Worm (Caenorhabditis elegans) whole organism, young adult: ENCODE data around the gene Y116A8C.470.

Experiments used
- B0019.2 ChIP-seq: fragments of 200-800 bp; sonication (Bioruptor generic); conservative IDR thresholded peaks from 2 replicates; pipeline ENCODE4 v1.3.6; 2022; ENCODE audit warnings: missing genetic modification reagents, missing genetic modification characterization, missing compliant biosample characterization
- F22D6.2 ChIP-seq: sonication (generic microtip); optimal IDR thresholded peaks from 2 replicates; lab custom pipeline; 2016; ENCODE audit warnings: mild to moderate bottlenecking, missing genetic modification characterization, missing compliant biosample characterization
- F55B11.4 ChIP-seq: sonication (generic microtip); optimal IDR thresholded peaks from 2 replicates; lab custom pipeline; 2016; ENCODE audit warnings: missing compliant biosample characterization, missing genetic modification characterization, borderline replicate concordance; ENCODE audit not compliant: insufficient read depth
- K11D2.4 ChIP-seq: fragments of 200-800 bp; sonication (Bioruptor generic); IDR thresholded peaks from 2 replicates; pipeline ENCODE4 v1.3.6; 2022; ENCODE audit warnings: missing genetic modification reagents, missing genetic modification characterization, missing compliant biosample characterization
- Y53F4B.3 ChIP-seq: fragments of 200-800 bp; sonication (Bioruptor generic); IDR thresholded peaks from 2 replicates; pipeline ENCODE4 v1.3.6; 2022; ENCODE audit warnings: missing genetic modification reagents, missing genetic modification characterization, missing compliant biosample characterization
- Y56A3A.18 ChIP-seq: fragments of 200-800 bp; sonication (Bioruptor generic); IDR thresholded peaks from 2 replicates; pipeline ENCODE4 v1.3.6; 2022; ENCODE audit warnings: missing genetic modification reagents, missing genetic modification characterization, missing compliant biosample characterization
- Y95B8A.8 ChIP-seq: fragments of 200-800 bp; sonication (Bioruptor generic); IDR thresholded peaks from 2 replicates; pipeline ENCODE4 v1.3.6; 2022; ENCODE audit warnings: missing genetic modification reagents, missing genetic modification characterization, missing compliant biosample characterization
- ZK185.1 ChIP-seq: sonication (generic microtip); optimal IDR thresholded peaks from 2 replicates; lab custom pipeline; 2016; ENCODE audit warnings: mild to moderate bottlenecking, missing genetic modification characterization, missing compliant biosample characterization; ENCODE audit not compliant: poor library complexity, severe bottlenecking
- aptf-2 ChIP-seq: fragments of 200-800 bp; sonication (Bioruptor generic); conservative IDR thresholded peaks from 2 replicates; pipeline ENCODE4 v1.3.6; 2022; ENCODE audit warnings: missing genetic modification reagents, missing genetic modification characterization, missing compliant biosample characterization
- cebp-1 ChIP-seq, 2 experiments: fragments of 200-800 bp in 1 of 2; sonication (Bioruptor generic) in 1 of 2; sonication (generic microtip) in 1 of 2; IDR thresholded peaks in 1 of 2; optimal IDR thresholded peaks in 1 of 2; 2 replicates each; pipeline versions ENCODE4 v1.3.6 to Lab custom; 2017 to 2022; ENCODE audit warnings: missing compliant biosample characterization in 2 of 2, missing genetic modification characterization in 2 of 2, mild to moderate bottlenecking in 1 of 2, missing genetic modification reagents in 1 of 2, moderate library complexity in 1 of 2
- ceh-58 ChIP-seq: fragments of 200-800 bp; sonication (Bioruptor generic); IDR thresholded peaks from 2 replicates; pipeline ENCODE4 v1.3.6; 2022; ENCODE audit warnings: missing genetic modification characterization, missing compliant biosample characterization
- egrh-3 ChIP-seq: fragments of 200-800 bp; sonication (Bioruptor generic); IDR thresholded peaks from 2 replicates; pipeline ENCODE4 v1.3.6; 2022; ENCODE audit warnings: missing genetic modification reagents, missing genetic modification characterization, missing compliant biosample characterization
- ekl-4 ChIP-seq: fragments of 200-800 bp; sonication (Bioruptor generic); IDR thresholded peaks from 2 replicates; pipeline ENCODE4 v1.3.6; 2022; ENCODE audit warnings: missing genetic modification reagents, missing genetic modification characterization, missing compliant biosample characterization
- fkh-3 ChIP-seq: sonication (generic microtip); optimal IDR thresholded peaks from 2 replicates; lab custom pipeline; 2016; ENCODE audit warnings: mild to moderate bottlenecking, missing genetic modification characterization, missing compliant biosample characterization
- hrde-1 ChIP-seq: sonication (generic microtip); optimal IDR thresholded peaks from 2 replicates; lab custom pipeline; 2016; ENCODE audit warnings: missing genetic modification characterization, mild to moderate bottlenecking, missing compliant biosample characterization, moderate library complexity, missing genotype, missing genetic modification reagents, borderline replicate concordance
- lin-35 ChIP-seq, 3 experiments: fragments of 150-350 bp in 2 of 3; sonication (generic microtip) in 1 of 3; optimal IDR thresholded peaks; 2 replicates each; lab custom pipeline; 2014 to 2018; ENCODE audit warnings: missing biosample characterization in 3 of 3, missing genetic modification characterization in 3 of 3, missing genetic modification reagents in 3 of 3
- madf-3 ChIP-seq: fragments of 200-800 bp; sonication (Bioruptor generic); IDR thresholded peaks from 2 replicates; pipeline ENCODE4 v1.3.6; 2022; ENCODE audit warnings: missing genetic modification reagents, missing genetic modification characterization, missing compliant biosample characterization
- nfyb-1 ChIP-seq: fragments of 200-800 bp; sonication (Bioruptor generic); IDR thresholded peaks from 2 replicates; pipeline ENCODE4 v1.3.6; 2022; ENCODE audit warnings: missing genetic modification reagents, missing genetic modification characterization, missing compliant biosample characterization
- nhr-80 ChIP-seq: sonication (generic microtip); optimal IDR thresholded peaks from 2 replicates; lab custom pipeline; 2016; ENCODE audit warnings: missing genetic modification characterization, missing compliant biosample characterization
- pha-4 ChIP-seq: fragments of 150-350 bp; sonication (generic microtip); optimal IDR thresholded peaks from 2 replicates; lab custom pipeline; 2014; ENCODE audit warnings: missing biosample characterization, missing genetic modification reagents, missing genetic modification characterization
- rpc-1 ChIP-seq, 2 experiments: fragments of 150-350 bp in 1 of 2; sonication (generic microtip) in 1 of 2; optimal IDR thresholded peaks; 2 replicates each; lab custom pipeline; 2014 to 2018; ENCODE audit warnings: missing biosample characterization in 1 of 2, missing genetic modification characterization in 1 of 2, missing genetic modification reagents in 1 of 2, missing genotype in 1 of 2
- snpc-1.1 ChIP-seq: sonication (generic microtip); optimal IDR thresholded peaks from 2 replicates; lab custom pipeline; 2017; ENCODE audit warnings: missing genetic modification characterization, mild to moderate bottlenecking, missing compliant biosample characterization, antibody characterized with exemption, moderate library complexity, missing genotype, missing genetic modification reagents; ENCODE audit not compliant: insufficient read depth
- snpc-4 ChIP-seq, 5 experiments: fragments of 150-350 bp in 1 of 5; sonication (generic microtip) in 4 of 5; optimal IDR thresholded peaks; 2 replicates each; lab custom pipeline; 2014 to 2018; ENCODE audit warnings: missing genetic modification characterization in 5 of 5, missing biosample characterization in 3 of 5, antibody characterized with exemption in 2 of 5, mild to moderate bottlenecking in 2 of 5, missing compliant biosample characterization in 2 of 5, missing genotype in 2 of 5, moderate library complexity in 2 of 5, missing genetic modification reagents in 1 of 5
- tbp1 ChIP-seq: fragments of 200-800 bp; sonication (Bioruptor generic); optimal IDR thresholded peaks from 2 replicates; lab custom pipeline; 2018; ENCODE audit warnings: mild to moderate bottlenecking, missing genetic modification characterization, missing compliant biosample characterization
- tlf-1 ChIP-seq: fragments of 200-800 bp; sonication (Bioruptor generic); optimal IDR thresholded peaks from 2 replicates; lab custom pipeline; 2018; ENCODE audit warnings: mild to moderate bottlenecking, missing genetic modification characterization, missing compliant biosample characterization
- zfh-2 ChIP-seq: fragments of 200-800 bp; sonication (Bioruptor generic); conservative IDR thresholded peaks from 2 replicates; pipeline ENCODE4 v1.3.6; 2022; ENCODE audit warnings: missing genetic modification reagents, missing genetic modification characterization, missing compliant biosample characterization
- ztf-25 ChIP-seq: fragments of 200-800 bp; sonication (Bioruptor generic); IDR thresholded peaks from 2 replicates; pipeline ENCODE4 v1.3.6; 2022; ENCODE audit warnings: missing genetic modification reagents, missing genetic modification characterization, missing compliant biosample characterization
- ztf-26 ChIP-seq: sonication (generic microtip); optimal IDR thresholded peaks from 2 replicates; lab custom pipeline; 2017; ENCODE audit warnings: missing genetic modification characterization, missing compliant biosample characterization

Gene Y116A8C.470

DNA sequence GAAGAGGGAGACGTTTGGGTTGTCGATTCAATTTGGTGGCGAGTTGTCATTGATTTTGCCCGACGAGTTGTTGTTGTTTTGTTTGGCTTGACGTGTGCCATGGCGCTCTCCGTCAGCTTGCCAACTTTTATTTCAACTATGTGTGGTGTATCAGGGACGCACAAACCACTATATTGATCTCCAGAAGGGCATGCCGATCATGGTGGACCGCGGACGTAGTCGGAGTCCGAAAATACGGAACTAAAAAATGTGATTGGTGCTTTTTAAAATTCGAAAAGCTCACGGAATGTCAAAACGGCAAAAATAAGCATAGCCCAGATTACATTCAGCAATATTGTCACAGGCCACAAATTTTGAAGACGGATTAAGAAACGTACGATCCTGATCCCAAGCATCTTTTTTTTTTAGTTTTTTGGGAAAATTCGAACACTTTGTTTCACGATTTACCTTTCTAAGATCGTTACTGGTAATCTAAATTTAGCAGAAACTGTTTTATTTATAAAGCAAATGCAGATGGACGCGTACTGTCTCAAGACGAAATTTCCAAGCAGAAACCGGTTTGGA is at the start of gene Y116A8C.470, which contains the start of gene Y116A8C.463:
Gene Y116A8C.470, minus strand, starts transcription at position 101 of the 564 bp plus-strand sequence.
Gene Y116A8C.463, plus strand, starts transcription at position 514 of the 564 bp plus-strand sequence.
- TF ChIP-seq ztf-25 (GFP tag; lab: Robert Waterston, UW) (no peak), nhr-80 (tag; lab: Kevin White, UChicago) (no peak), pha-4 (tag; lab: Kevin White, UChicago) (no peak), hrde-1 (tag; lab: Kevin White, UChicago) (no peak), F22D6.2 (tag; lab: Kevin White, UChicago) (no peak), nfyb-1 (GFP tag; lab: Robert Waterston, UW) (no peak), F55B11.4 (tag; lab: Kevin White, UChicago) (no peak), ZK185.1 (tag; lab: Kevin White, UChicago) (no peak), Y95B8A.8 (GFP tag; lab: Robert Waterston, UW) (no peak), lin-35 (GFP tag; optimal IDR thresholded peaks at IDR 0.05; lab: Kevin White, UChicago) (no peak), ekl-4 (GFP tag; lab: Robert Waterston, UW) (no peak), rpc-1 (optimal IDR thresholded peaks at IDR 0.05; lab: Kevin White, UChicago) (no peak), rpc-1 (tag; optimal IDR thresholded peaks at IDR 0.05; lab: Kevin White, UChicago) (no peak), madf-3 (no peak)

DNA sequence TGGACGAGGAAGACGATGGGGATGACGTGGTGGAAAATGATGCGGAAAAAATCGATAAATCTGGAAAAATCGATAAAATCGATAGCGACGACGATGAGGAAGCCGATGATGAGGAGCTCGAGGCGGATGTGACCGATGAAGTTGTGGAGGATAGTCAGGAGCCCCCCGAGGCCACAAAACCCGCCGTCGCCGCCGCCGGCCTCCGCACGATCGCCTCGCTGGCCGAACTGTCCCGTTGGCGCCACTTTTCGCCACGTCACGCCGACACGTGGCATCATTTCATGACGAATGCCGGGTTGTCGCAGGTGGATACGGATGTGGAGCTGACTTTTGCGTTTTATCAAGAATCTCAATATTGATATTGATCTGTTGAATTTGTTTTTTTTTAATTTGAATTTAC is 43.3 kb upstream of the Y116A8C.470 start:
- TF ChIP-seq madf-3 = 0 out of 2 replicates have a peak, but pooled peaks have one; percentile 16
- TF ChIP-seq cebp-1 (GFP tag; IDR thresholded peaks at IDR 0.05; lab: Robert Waterston, UW) = no peak
- TF ChIP-seq cebp-1 (tag; optimal IDR thresholded peaks at IDR 0.05; lab: Kevin White, UChicago) = no peak
- TF ChIP-seq tbp1 = no peak
- TF ChIP-seq K11D2.4 = no peak
- TF ChIP-seq snpc-1.1 (tag; lab: Kevin White, UChicago) = no peak
- TF ChIP-seq ZK185.1 (tag; lab: Kevin White, UChicago) = no peak
- TF ChIP-seq ztf-26 (tag; lab: Kevin White, UChicago) = no peak
- no peak for TF ChIP-seq Y56A3A.18 (GFP tag; lab: Robert Waterston, UW)
- TF ChIP-seq egrh-3 (GFP tag; lab: Robert Waterston, UW) = peak; percentile 83
- TF ChIP-seq fkh-3 (tag; lab: Kevin White, UChicago) = no peak
- TF ChIP-seq ceh-58 (GFP tag; lab: Robert Waterston, UW) = no peak
- TF ChIP-seq zfh-2 = peak; percentile 92

DNA sequence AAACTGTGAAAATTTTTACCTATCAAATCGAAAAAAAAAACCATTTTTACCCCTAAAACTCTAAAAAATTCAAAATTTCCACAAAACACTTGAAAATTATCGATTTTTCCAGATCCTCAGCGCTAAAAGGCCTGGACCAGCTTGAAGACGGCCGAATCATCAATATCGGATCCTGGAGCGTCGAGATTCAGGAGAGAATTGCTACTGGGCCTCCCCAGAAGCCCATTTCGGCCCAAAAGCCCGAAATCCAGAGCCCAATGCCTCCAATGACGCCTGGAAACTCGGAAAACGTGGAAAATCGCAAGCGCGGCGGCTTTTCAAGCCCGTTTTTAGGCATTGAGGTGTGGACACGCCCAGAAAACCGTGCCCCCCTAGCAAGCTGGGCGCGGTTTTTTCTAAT is 33.3 kb upstream of the Y116A8C.470 start:
- no peak for TF ChIP-seq tlf-1 (GFP tag; lab: Kevin White, UChicago)
- TF ChIP-seq zfh-2 = peak; percentile 48; the same call in 1 of the 2 replicates
- TF ChIP-seq Y53F4B.3 (GFP tag; lab: Robert Waterston, UW) = no peak
- TF ChIP-seq B0019.2 (GFP tag; lab: Robert Waterston, UW) = no peak
- TF ChIP-seq aptf-2 (GFP tag; lab: Robert Waterston, UW) = no peak
- TF ChIP-seq, all 124 proteins: peak for 1

DNA sequence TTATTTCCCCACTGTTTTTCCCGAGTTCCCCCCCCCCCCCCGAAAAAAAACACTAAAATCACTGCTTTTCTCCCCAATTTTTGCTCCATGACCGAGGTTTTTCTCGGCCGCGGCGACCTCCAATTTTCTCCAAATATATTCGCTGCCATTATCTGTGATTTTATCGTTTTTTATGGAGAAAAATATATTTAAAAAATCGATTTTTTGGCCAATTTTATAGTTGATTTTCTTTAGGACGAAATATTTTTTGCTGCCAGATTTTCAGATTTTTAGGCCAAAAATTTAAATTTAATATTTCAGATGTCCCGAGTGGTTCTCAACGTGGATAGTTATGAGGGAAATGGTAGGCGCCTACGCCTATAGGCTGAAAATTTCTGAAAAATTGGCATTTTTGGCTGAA is 30.7 kb upstream of the Y116A8C.470 start, which contains the start of gene rad-54.B:
Gene rad-54.B, plus strand, starts transcription at position 301 of the 400 bp plus-strand sequence.
- TF ChIP-seq snpc-4 (GFP tag; optimal IDR thresholded peaks at IDR 0.05; lab: Kevin White, UChicago) (no peak), snpc-4 (tag; optimal IDR thresholded peaks at IDR 0.05; lab: Kevin White, UChicago) (peak in 1 of 4 experiments; percentile 41), zfh-2 (no peak), aptf-2 (GFP tag; lab: Robert Waterston, UW) (no peak)
